Fruit fly (Drosophila melanogaster) whole organism, wandering third instar larva: Measurements from ENCODE around the gene CG31233.

Experiments
- Abd-B ChIP-seq: fragments of >200 bp; optimal IDR thresholded peaks from 2 replicates; lab custom pipeline; 2017; ENCODE audit warnings: missing biosample characterization, missing genetic modification characterization
- CG32264 ChIP-seq: fragments of 200-800 bp; sonication (Bioruptor generic); optimal IDR thresholded peaks from 2 replicates; lab custom pipeline; 2016; ENCODE audit warnings: missing biosample characterization, missing genetic modification characterization
- CG9705 ChIP-seq: fragments of 200-800 bp; sonication (Bioruptor generic); optimal IDR thresholded peaks from 2 replicates; lab custom pipeline; 2018; ENCODE audit warnings: missing biosample characterization, mild to moderate bottlenecking, missing genetic modification characterization
- CrebA ChIP-seq: fragments of 200-800 bp; sonication (Bioruptor generic); optimal IDR thresholded peaks from 2 replicates; lab custom pipeline; 2016; ENCODE audit warnings: missing biosample characterization, mild to moderate bottlenecking, missing genetic modification characterization, borderline replicate concordance
- Dfd ChIP-seq: fragments of >200 bp; optimal IDR thresholded peaks from 2 replicates; lab custom pipeline; 2017; ENCODE audit warnings: missing biosample characterization, missing genetic modification characterization
- Dif ChIP-seq: fragments of 200-275, 200-300 bp; sonication (Bioruptor generic); optimal IDR thresholded peaks from 2 replicates; lab custom pipeline; 2018; ENCODE audit warnings: missing biosample characterization, missing genetic modification characterization; ENCODE audit not compliant: partially characterized antibody
- GATAd ChIP-seq: sonication (Bioruptor generic); optimal IDR thresholded peaks from 2 replicates; lab custom pipeline; 2016; ENCODE audit warnings: missing biosample characterization, missing genetic modification characterization
- HLH106 ChIP-seq: fragments of 200-800 bp; optimal IDR thresholded peaks from 3 replicates; lab custom pipeline; 2019; ENCODE audit warnings: missing biosample characterization, mild to moderate bottlenecking, missing genetic modification characterization, moderate library complexity
- Hnf4 ChIP-seq: fragments of 200-800 bp; sonication (Bioruptor generic); optimal IDR thresholded peaks from 2 replicates; lab custom pipeline; 2016; ENCODE audit warnings: missing biosample characterization, mild to moderate bottlenecking, missing genetic modification characterization
- Hr78 ChIP-seq: fragments of >200 bp; optimal IDR thresholded peaks from 2 replicates; lab custom pipeline; 2017; ENCODE audit warnings: missing biosample characterization, missing genetic modification characterization
- Hr83 ChIP-seq: fragments of 200-300 bp; sonication (Bioruptor generic); optimal IDR thresholded peaks from 2 replicates; lab custom pipeline; 2016; ENCODE audit warnings: missing biosample characterization, mild to moderate bottlenecking, missing genetic modification characterization, moderate library complexity; ENCODE audit not compliant: poor library complexity, severe bottlenecking
- Jra ChIP-seq: sonication (Bioruptor generic); optimal IDR thresholded peaks from 2 replicates; lab custom pipeline; 2016; ENCODE audit warnings: missing biosample characterization, missing genetic modification characterization
- Mio ChIP-seq: sonication (Bioruptor generic); optimal IDR thresholded peaks from 2 replicates; lab custom pipeline; 2016; ENCODE audit warnings: missing biosample characterization, missing genetic modification characterization
- Myc ChIP-seq: fragments of >200 bp; optimal IDR thresholded peaks from 2 replicates; lab custom pipeline; 2017
- N ChIP-seq: fragments of >200 bp; optimal IDR thresholded peaks from 2 replicates; lab custom pipeline; 2018; ENCODE audit warnings: missing biosample characterization, missing external identifiers, missing genetic modification characterization
- Rel ChIP-seq, 2 experiments: fragments of 200-800 bp; sonication (Bioruptor generic) in 1 of 2; optimal IDR thresholded peaks; 2 replicates in 1 of 2; 3 replicates in 1 of 2; lab custom pipeline; 2016 to 2019; ENCODE audit warnings: mild to moderate bottlenecking in 2 of 2, missing biosample characterization in 2 of 2, missing genetic modification characterization in 2 of 2, moderate library complexity in 1 of 2
- Sp1 ChIP-seq: fragments of 200-800 bp; sonication (Bioruptor generic); optimal IDR thresholded peaks from 3 replicates; lab custom pipeline; 2019; ENCODE audit warnings: missing biosample characterization, mild to moderate bottlenecking, missing genetic modification characterization, moderate library complexity
- Vsx2 ChIP-seq: fragments of 200-300, 225-300 bp; sonication (Bioruptor generic); optimal IDR thresholded peaks from 2 replicates; lab custom pipeline; 2018; ENCODE audit warnings: missing biosample characterization, missing genetic modification characterization; ENCODE audit not compliant: partially characterized antibody
- br ChIP-seq: fragments of 200-800 bp; sonication (Bioruptor generic); optimal IDR thresholded peaks from 2 replicates; lab custom pipeline; 2016; ENCODE audit warnings: missing biosample characterization, missing genetic modification characterization
- brk ChIP-seq: fragments of 200-800 bp; sonication (Bioruptor generic); optimal IDR thresholded peaks from 2 replicates; lab custom pipeline; 2016; ENCODE audit warnings: missing biosample characterization, mild to moderate bottlenecking, missing genetic modification characterization
- dl ChIP-seq, 2 experiments: fragments of 175-275, 200-275 bp in 1 of 2; fragments of 200-275 bp in 1 of 2; sonication (Bioruptor generic); optimal IDR thresholded peaks; lab custom pipeline; 2018; ENCODE audit warnings: mild to moderate bottlenecking in 2 of 2, missing biosample characterization in 2 of 2, missing genetic modification characterization in 2 of 2, moderate library complexity in 2 of 2; ENCODE audit not compliant: partially characterized antibody in 2 of 2, insufficient read depth in 1 of 2
- dmrt93B ChIP-seq: fragments of 200-800 bp; sonication (Bioruptor generic); optimal IDR thresholded peaks from 2 replicates; lab custom pipeline; 2018; ENCODE audit warnings: missing biosample characterization, mild to moderate bottlenecking, missing genetic modification characterization
- foxo ChIP-seq, 2 experiments: fragments of 200-800 bp; sonication (Bioruptor generic); optimal IDR thresholded peaks; 2 replicates in 1 of 2; 3 replicates in 1 of 2; lab custom pipeline; 2016 to 2017; ENCODE audit warnings: missing biosample characterization in 2 of 2, missing genetic modification characterization in 2 of 2
- fru ChIP-seq: fragments of 200-800 bp; sonication (Bioruptor generic); optimal IDR thresholded peaks from 3 replicates; lab custom pipeline; 2016; ENCODE audit warnings: missing biosample characterization, mild to moderate bottlenecking, missing genetic modification characterization
- h ChIP-seq: fragments of 200-800 bp; sonication (Bioruptor generic); optimal IDR thresholded peaks from 3 replicates; lab custom pipeline; 2016; ENCODE audit warnings: missing biosample characterization, mild to moderate bottlenecking, missing genetic modification characterization
- jim ChIP-seq: fragments of 175-275, 200-325 bp; sonication (Bioruptor generic); optimal IDR thresholded peaks from 2 replicates; lab custom pipeline; 2016; ENCODE audit warnings: missing biosample characterization, mild to moderate bottlenecking, missing genetic modification characterization
- pan ChIP-seq: fragments of >200 bp; optimal IDR thresholded peaks from 2 replicates; lab custom pipeline; 2017
- psq ChIP-seq: fragments of 200-800 bp; sonication (Bioruptor generic); optimal IDR thresholded peaks from 3 replicates; lab custom pipeline; 2017; ENCODE audit warnings: missing biosample characterization, mild to moderate bottlenecking, missing genetic modification characterization, moderate library complexity
- rgr ChIP-seq: fragments of 200-800 bp; sonication (Bioruptor generic); optimal IDR thresholded peaks from 3 replicates; lab custom pipeline; 2016; ENCODE audit warnings: missing biosample characterization, mild to moderate bottlenecking, missing genetic modification characterization
- sage ChIP-seq: fragments of 200-800 bp; sonication (Bioruptor generic); optimal IDR thresholded peaks from 2 replicates; lab custom pipeline; 2016; ENCODE audit warnings: missing biosample characterization, mild to moderate bottlenecking, missing genetic modification characterization
- sv ChIP-seq: fragments of 200-800 bp; sonication (Bioruptor generic); optimal IDR thresholded peaks from 3 replicates; lab custom pipeline; 2016; ENCODE audit warnings: missing biosample characterization, missing genetic modification characterization
- tai ChIP-seq: sonication (Bioruptor generic); optimal IDR thresholded peaks from 2 replicates; lab custom pipeline; 2016; ENCODE audit warnings: missing biosample characterization, missing genetic modification characterization
- usp ChIP-seq: fragments of >200 bp; optimal IDR thresholded peaks from 2 replicates; lab custom pipeline; 2017; ENCODE audit warnings: missing biosample characterization, missing genetic modification characterization

The CG31233 gene

dm6 chr3R:21758145-21758856 lies 8.6 kb downstream of the CG31233 start, which contains the start of gene CG42335:
Gene CG42335 (plus strand): TSS chr3R:21758764.
- peak; percentile 43 for TF ChIP-seq h (GFP tag; lab: Kevin White, UChicago)
- no peak for TF ChIP-seq GATAd (GFP tag; lab: Kevin White, UChicago)
- no peak for TF ChIP-seq Rel (GFP tag; optimal IDR thresholded peaks at IDR 0.05; lab: Kevin White, UChicago)
- peak; percentile 64 for TF ChIP-seq Rel (tag; optimal IDR thresholded peaks at IDR 0.05; lab: Kevin White, UChicago)

dm6 chr3R:21769218-21769617 lies 19.6 kb downstream of the CG31233 start, which contains the start of gene Burs:
Gene Burs (plus strand): TSS chr3R:21769518.
- TF ChIP-seq dmrt93B (no peak), Rel (GFP tag; optimal IDR thresholded peaks at IDR 0.05; lab: Kevin White, UChicago) (no peak), Rel (tag; optimal IDR thresholded peaks at IDR 0.05; lab: Kevin White, UChicago) (no peak), Jra (GFP tag; lab: Kevin White, UChicago) (no peak), br (GFP tag; lab: Kevin White, UChicago) (no peak), Hr83 (GFP tag; lab: Kevin White, UChicago) (no peak), brk (GFP tag; lab: Kevin White, UChicago) (no peak), pan (no peak), Sp1 (no peak)

- TF ChIP-seq Hr78 (GFP tag; lab: Kevin White, UChicago): no peak
- TF ChIP-seq N: no peak
- TF ChIP-seq dmrt93B: no peak
- TF ChIP-seq CG9705 (GFP tag; lab: Kevin White, UChicago): no peak
- no peak for TF ChIP-seq Jra (GFP tag; lab: Kevin White, UChicago)
- no peak for TF ChIP-seq Mio (GFP tag; lab: Kevin White, UChicago)
- no peak for TF ChIP-seq rgr (GFP tag; lab: Kevin White, UChicago)
- no peak for TF ChIP-seq GATAd (GFP tag; lab: Kevin White, UChicago)
- no peak for TF ChIP-seq Rel (GFP tag; optimal IDR thresholded peaks at IDR 0.05; lab: Kevin White, UChicago)
- TF ChIP-seq Rel (tag; optimal IDR thresholded peaks at IDR 0.05; lab: Kevin White, UChicago): no peak
- TF ChIP-seq br (GFP tag; lab: Kevin White, UChicago): no peak
- no peak for TF ChIP-seq psq
- TF ChIP-seq Abd-B (GFP tag; lab: Kevin White, UChicago): no peak
- no peak for TF ChIP-seq sv (GFP tag; lab: Kevin White, UChicago)
- TF ChIP-seq Hr83 (GFP tag; lab: Kevin White, UChicago): no peak
- no peak for TF ChIP-seq foxo (GFP tag; optimal IDR thresholded peaks at IDR 0.05; lab: Kevin White, UChicago)
- TF ChIP-seq brk (GFP tag; lab: Kevin White, UChicago): no peak
Measured at dm6 chr3R:21775766-21776165, 26.1 kb downstream of the CG31233 start, which contains the start of the genes GABA-B-R2 and CG6800. Gene GABA-B-R2 (minus strand): TSS chr3R:21775840. Gene CG6800 (plus strand): TSS chr3R:21776138.

- TF ChIP-seq CG9705 (GFP tag; lab: Kevin White, UChicago) (no peak), jim (GFP tag; lab: Kevin White, UChicago) (no peak), Vsx2 (GFP tag; lab: Kevin White, UChicago) (no peak), Sp1 (no peak), HLH106 (tag; lab: Kevin White, UChicago) (no peak), rgr (GFP tag; lab: Kevin White, UChicago) (no peak), Hr78 (GFP tag; lab: Kevin White, UChicago) (no peak), Myc (peak; percentile 87), Dif (no peak), GATAd (GFP tag; lab: Kevin White, UChicago) (no peak), dmrt93B (no peak), tai (GFP tag; lab: Kevin White, UChicago) (no peak), CrebA (peak; percentile 13), foxo (GFP tag; optimal IDR thresholded peaks at IDR 0.05; lab: Kevin White, UChicago) (no peak)
Measured at dm6 chr3R:21777660-21778059, 28.0 kb downstream of the CG31233 start, which contains the start of gene Polr1H. Gene Polr1H (minus strand): TSS chr3R:21777847.

- no peak for TF ChIP-seq rgr (GFP tag; lab: Kevin White, UChicago)
Measured at dm6 chr3R:21780086-21780485, 30.4 kb downstream of the CG31233 start.

- TF ChIP-seq fru (GFP tag; lab: Kevin White, UChicago) (peak; percentile 94), Vsx2 (GFP tag; lab: Kevin White, UChicago) (no peak), sv (GFP tag; lab: Kevin White, UChicago) (peak; percentile 71), dl (GFP tag; optimal IDR thresholded peaks at IDR 0.05; lab: Kevin White, UChicago; ENCODE audit: insufficient read depth in 1 of 2, partially characterized antibody in 2 of 2) (no peak), CrebA (peak; percentile 72), CG32264 (GFP tag; lab: Kevin White, UChicago) (peak; percentile 85), h (GFP tag; lab: Kevin White, UChicago) (peak; percentile 94), Mio (GFP tag; lab: Kevin White, UChicago) (no peak), usp (GFP tag; lab: Kevin White, UChicago) (no peak), jim (GFP tag; lab: Kevin White, UChicago) (no peak), sage (peak; percentile 57), Hnf4 (peak; percentile 88), tai (GFP tag; lab: Kevin White, UChicago) (peak; percentile 56), Dfd (no peak), psq (peak; percentile 89), Hr83 (GFP tag; lab: Kevin White, UChicago) (no peak), Abd-B (GFP tag; lab: Kevin White, UChicago) (no peak), Myc (no peak), rgr (GFP tag; lab: Kevin White, UChicago) (peak; percentile 90), foxo (GFP tag; optimal IDR thresholded peaks at IDR 0.05; lab: Kevin White, UChicago) (peak; percentile 51 to 93), N (no peak)
Measured at dm6 chr3R:21781448-21781847, 31.8 kb downstream of the CG31233 start.
